Worm (Caenorhabditis elegans) whole organism, late embryonic: ENCODE data around the gene T24A6.16.

Source experiments
- ceh-18 ChIP-seq: sonication (generic microtip); optimal IDR thresholded peaks from 2 replicates; lab custom pipeline; 2016; ENCODE audit warnings: missing genetic modification characterization, missing compliant biosample characterization
- ceh-31 ChIP-seq: sonication (generic microtip); optimal IDR thresholded peaks from 2 replicates; lab custom pipeline; 2016; ENCODE audit warnings: missing genetic modification characterization, missing compliant biosample characterization
- ceh-6 ChIP-seq: fragments of 200-800 bp; sonication (Bioruptor generic); optimal IDR thresholded peaks from 2 replicates; lab custom pipeline; 2018; ENCODE audit warnings: mild to moderate bottlenecking, missing genetic modification characterization, missing compliant biosample characterization
- che-1 ChIP-seq: sonication (generic microtip); optimal IDR thresholded peaks from 2 replicates; lab custom pipeline; 2016; ENCODE audit warnings: mild to moderate bottlenecking, missing genetic modification characterization, missing compliant biosample characterization
- gmeb-2 ChIP-seq: sonication (generic microtip); optimal IDR thresholded peaks from 2 replicates; lab custom pipeline; 2016; ENCODE audit warnings: missing genetic modification characterization, inconsistent platforms, missing compliant biosample characterization
- hlh-8 ChIP-seq: sonication (generic microtip); optimal IDR thresholded peaks from 2 replicates; lab custom pipeline; 2016; ENCODE audit warnings: missing genotype, missing genetic modification characterization, missing compliant biosample characterization
- mec-3 ChIP-seq: sonication (generic microtip); optimal IDR thresholded peaks from 2 replicates; lab custom pipeline; 2016; ENCODE audit warnings: borderline replicate concordance, missing genetic modification characterization, missing compliant biosample characterization
- nhr-11 ChIP-seq: fragments of 150-350 bp; optimal IDR thresholded peaks from 2 replicates; lab custom pipeline; 2014; ENCODE audit warnings: missing biosample characterization, missing genetic modification characterization
- pax-1 ChIP-seq: fragments of 150-350 bp; optimal IDR thresholded peaks from 2 replicates; lab custom pipeline; 2014; ENCODE audit warnings: missing biosample characterization, missing genetic modification characterization
- sox-4 ChIP-seq: sonication (generic microtip); optimal IDR thresholded peaks from 2 replicates; lab custom pipeline; 2017; ENCODE audit warnings: mild to moderate bottlenecking, missing genetic modification characterization, inconsistent platforms, missing compliant biosample characterization

ce11 chrV:3575759-3576158 lies 13.0 kb upstream of the T24A6.16 start, which contains the start of gene grl-27:
- TF ChIP-seq ceh-18: no peak
- TF ChIP-seq pax-1 (tag; lab: Kevin White, UChicago): no peak
- no peak for TF ChIP-seq hlh-8 (tag; lab: Kevin White, UChicago)
- no peak for TF ChIP-seq nhr-11
- TF ChIP-seq mec-3 (tag; lab: Kevin White, UChicago): no peak
- TF ChIP-seq gmeb-2 (tag; lab: Kevin White, UChicago): no peak
- no peak for TF ChIP-seq che-1 (tag; lab: Kevin White, UChicago)
- TF ChIP-seq ceh-31 (tag; lab: Kevin White, UChicago): no peak
- TF ChIP-seq ceh-6 (GFP tag; lab: Kevin White, UChicago): no peak
- no peak for TF ChIP-seq sox-4
